Worm (Caenorhabditis elegans) whole organism, L4/young adult: ENCODE results near the gene znf-782.

Experiments used
- W03F9.2 ChIP-seq: fragments of 150-350 bp; optimal IDR thresholded peaks from 2 replicates; lab custom pipeline; 2014; ENCODE audit warnings: missing biosample characterization, missing genetic modification characterization
- dao-5 ChIP-seq: sonication (generic microtip); optimal IDR thresholded peaks from 2 replicates; lab custom pipeline; 2016; ENCODE audit warnings: missing genotype, missing genetic modification characterization, moderate library complexity, missing compliant biosample characterization
- him-1 ChIP-seq: sonication (generic microtip); optimal IDR thresholded peaks from 2 replicates; lab custom pipeline; 2016; ENCODE audit warnings: missing genotype, missing genetic modification reagents, missing genetic modification characterization, missing compliant biosample characterization

DNA sequence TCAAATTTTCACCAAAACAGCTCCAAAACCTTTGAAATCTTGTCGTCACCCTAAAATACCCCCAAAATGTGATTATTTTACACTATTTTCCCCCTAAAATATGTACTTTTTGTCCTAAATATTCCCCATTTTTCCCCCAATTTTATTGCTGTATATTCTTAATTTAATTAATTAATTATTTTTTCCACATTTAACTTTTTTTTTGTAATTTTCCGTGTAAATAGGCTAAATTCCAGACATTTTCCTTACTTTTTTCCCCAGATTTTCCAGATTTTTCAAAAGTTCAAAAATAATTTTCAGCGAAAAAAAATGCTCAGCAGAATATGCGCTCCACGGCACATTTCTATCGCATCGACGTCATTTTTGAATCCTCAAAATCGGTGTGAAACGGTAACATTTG lies 29.8 kb upstream of the znf-782 start, which contains the start of gene cox-18:
- TF ChIP-seq him-1 (tag; lab: Kevin White, UChicago) (no peak), dao-5 (no peak), W03F9.2 (no peak)
